Worm (Caenorhabditis elegans): ENCODE data around the gene C14C11.4.

Gene C14C11.4

ce11 chrV:5695635-5696034, 48.2 kb downstream of the C14C11.4 start:
- TF ChIP-seq ceh-8 (GFP tag; optimal IDR thresholded peaks at IDR 0.05) (no peak), unc-62 (GFP tag; optimal IDR thresholded peaks at IDR 0.05) (no peak), egl-13 (tag; optimal IDR thresholded peaks at IDR 0.05) (no peak), grh-1 (GFP tag; IDR thresholded peaks at IDR 0.05) (no peak), nhr-90 (tag; optimal IDR thresholded peaks at IDR 0.05; ENCODE audit: poor library complexity) (no peak), mab-9 (GFP tag; IDR thresholded peaks at IDR 0.05) (no peak), fkh-8 (tag; optimal IDR thresholded peaks at IDR 0.05) (no peak), fkh-10 (GFP tag; optimal IDR thresholded peaks at IDR 0.05) (no peak), F16B12.6 (tag; optimal IDR thresholded peaks at IDR 0.05) (no peak), mef-2 (tag; optimal IDR thresholded peaks at IDR 0.05) (no peak), blmp-1 (tag; optimal IDR thresholded peaks at IDR 0.05) (peak; percentile 94), lir-3 (tag; optimal IDR thresholded peaks at IDR 0.05; ENCODE audit: poor library complexity) (no peak), aha-1 (tag; optimal IDR thresholded peaks at IDR 0.05) (no peak), nhr-12 (tag; optimal IDR thresholded peaks at IDR 0.05) (no peak), tbx-2 (tag; optimal IDR thresholded peaks at IDR 0.05) (no peak), C04F5.9 (tag; optimal IDR thresholded peaks at IDR 0.05) (no peak), hlh-17 (GFP tag; optimal IDR thresholded peaks at IDR 0.05; ENCODE audit: borderline replicate concordance) (no peak), sox-4 (tag; optimal IDR thresholded peaks at IDR 0.05) (no peak), unc-86 (tag; optimal IDR thresholded peaks at IDR 0.05) (no peak), ztf-4 (tag; optimal IDR thresholded peaks at IDR 0.05) (no peak), dsc-1 (tag; optimal IDR thresholded peaks at IDR 0.05) (no peak), nhr-71 (tag; optimal IDR thresholded peaks at IDR 0.05) (peak; percentile 24), elt-2 (tag; optimal IDR thresholded peaks at IDR 0.05) (no peak), dpl-1 (GFP tag; optimal IDR thresholded peaks at IDR 0.05) (no peak), unc-98 (GFP tag; IDR thresholded peaks at IDR 0.05) (no peak), lin-15B (tag; optimal IDR thresholded peaks at IDR 0.05) (no peak), sup-37 (GFP tag; optimal IDR thresholded peaks at IDR 0.05) (no peak), nhr-84 (tag; optimal IDR thresholded peaks at IDR 0.05) (no peak), efl-1 (optimal IDR thresholded peaks at IDR 0.05) (no peak), efl-1 (GFP tag; optimal IDR thresholded peaks at IDR 0.05 in 1 of 2) (peak in 1 of 2 experiments; percentile 20), lin-39 (tag; optimal IDR thresholded peaks at IDR 0.05) (no peak), nhr-85 (tag) (peak; percentile 56), ets-5 (GFP tag; IDR thresholded peaks at IDR 0.05) (no peak), hpl-2 (GFP tag; optimal IDR thresholded peaks at IDR 0.05) (no peak), hlh-4 (tag; optimal IDR thresholded peaks at IDR 0.05) (no peak), rnt-1 (tag; optimal IDR thresholded peaks at IDR 0.05) (no peak), jun-1 (tag; optimal IDR thresholded peaks at IDR 0.05) (no peak), pax-3 (tag; optimal IDR thresholded peaks at IDR 0.05) (no peak), ztf-11 (tag; optimal IDR thresholded peaks at IDR 0.05) (no peak), nhr-20 (tag; optimal IDR thresholded peaks at IDR 0.05) (peak; percentile 64), snu-23 (GFP tag; optimal IDR thresholded peaks at IDR 0.05) (peak; percentile 27), fkh-4 (tag; optimal IDR thresholded peaks at IDR 0.05; ENCODE audit: borderline replicate concordance) (no peak), nhr-19 (GFP tag; conservative IDR thresholded peaks at IDR 0.05) (no peak), lin-14 (GFP tag; optimal IDR thresholded peaks at IDR 0.05) (peak; percentile 56), mep-1 (tag; optimal IDR thresholded peaks at IDR 0.05) (no peak), ceh-90 (tag; optimal IDR thresholded peaks at IDR 0.05) (no peak), efl-3 (GFP tag; optimal IDR thresholded peaks at IDR 0.05) (no peak), lin-13 (GFP tag; optimal IDR thresholded peaks at IDR 0.05) (no peak), Y116A8C.19 (tag; optimal IDR thresholded peaks at IDR 0.05; ENCODE audit: borderline replicate concordance) (no peak), sptf-1 (tag; optimal IDR thresholded peaks at IDR 0.05) (no peak), elt-3 (tag; optimal IDR thresholded peaks at IDR 0.05) (peak in 1 of 6 experiments; percentile 57)

Measured in whole organism, L1 larva.